Fruit fly (Drosophila melanogaster) whole organism, embryonic: ENCODE data around the gene CG14022.

Source experiments
- HmgD ChIP-seq: fragments of 200-800 bp; sonication (Bioruptor generic); optimal IDR thresholded peaks from 3 replicates; lab custom pipeline; 2016; ENCODE audit warnings: missing biosample characterization, missing genetic modification characterization
- Optix ChIP-seq: fragments of 200-800 bp; sonication (Bioruptor generic); IDR thresholded peaks from 3 replicates; pipeline ENCODE4 v1.3.6; 2022; ENCODE audit warnings: missing biosample characterization, missing genetic modification characterization
- br ChIP-seq: fragments of >200 bp; optimal IDR thresholded peaks from 2 replicates; lab custom pipeline; 2017
- slbo ChIP-seq: fragments of 200-800 bp; sonication (Bioruptor generic); IDR thresholded peaks from 2 replicates; pipeline ENCODE4 v1.3.6; 2022; ENCODE audit warnings: missing biosample characterization, missing genetic modification characterization
- wdn ChIP-seq: fragments of 200-800 bp; sonication (Bioruptor generic); IDR thresholded peaks from 2 replicates; pipeline ENCODE4 v1.3.6; 2022; ENCODE audit warnings: missing biosample characterization, missing genetic modification characterization

dm6 chr2L:5278309-5279130 lies 50.2 kb downstream of the CG14022 start, which contains the start of the genes Nin and Bub1:
- TF ChIP-seq Optix, result no peak
- no peak for TF ChIP-seq wdn (GFP tag; lab: Robert Waterston, UW)
- TF ChIP-seq HmgD (GFP tag; lab: Kevin White, UChicago), result no peak
- no peak for TF ChIP-seq br (lab: Kevin White, UChicago)
- TF ChIP-seq slbo, result peak; percentile 81
